Worm (Caenorhabditis elegans) whole organism, L1 larva: Measurements from ENCODE around the gene vha-7.

Experiments used
- ama-1 ChIP-seq: fragments of 150-350 bp; optimal IDR thresholded peaks from 2 replicates; lab custom pipeline; 2014
- lir-3 ChIP-seq: sonication (generic microtip); optimal IDR thresholded peaks from 2 replicates; lab custom pipeline; 2016; ENCODE audit warnings: mild to moderate bottlenecking, missing genetic modification characterization, moderate library complexity, missing compliant biosample characterization; ENCODE audit not compliant: poor library complexity
- nhr-11 ChIP-seq: fragments of 150-350 bp; optimal IDR thresholded peaks from 2 replicates; lab custom pipeline; 2014; ENCODE audit warnings: missing biosample characterization, missing genetic modification characterization
- nhr-237 ChIP-seq: fragments of 150-350 bp; optimal IDR thresholded peaks from 2 replicates; lab custom pipeline; 2014; ENCODE audit warnings: missing biosample characterization, missing genetic modification characterization
- skn-1 ChIP-seq: fragments of 150-350 bp; optimal IDR thresholded peaks from 2 replicates; lab custom pipeline; 2014; ENCODE audit warnings: missing biosample characterization, missing genetic modification characterization
- snpc-4 ChIP-seq: fragments of 150-350 bp; optimal IDR thresholded peaks from 2 replicates; lab custom pipeline; 2014; ENCODE audit warnings: missing biosample characterization, missing genetic modification characterization
- sup-37 ChIP-seq: fragments of 200-800 bp; sonication (Bioruptor generic); optimal IDR thresholded peaks from 2 replicates; lab custom pipeline; 2018; ENCODE audit warnings: mild to moderate bottlenecking, missing genetic modification characterization, missing compliant biosample characterization
- unc-30 ChIP-seq: sonication (generic microtip); optimal IDR thresholded peaks from 2 replicates; lab custom pipeline; 2017; ENCODE audit warnings: missing biosample characterization, missing genetic modification characterization
- vab-15 ChIP-seq: sonication (generic microtip); optimal IDR thresholded peaks from 2 replicates; lab custom pipeline; 2017; ENCODE audit warnings: missing genotype, mild to moderate bottlenecking, missing genetic modification characterization, missing compliant biosample characterization
- zag-1 ChIP-seq: fragments of 150-350 bp; optimal IDR thresholded peaks from 2 replicates; lab custom pipeline; 2014; ENCODE audit warnings: missing biosample characterization, missing genetic modification characterization
- ztf-11 ChIP-seq, 2 experiments: sonication (generic microtip); optimal IDR thresholded peaks; 2 replicates each; lab custom pipeline; 2016 to 2017; ENCODE audit warnings: missing genetic modification characterization in 2 of 2, missing biosample characterization in 1 of 2, missing compliant biosample characterization in 1 of 2

ce11 chrIV:12688370-12688769 is 48.1 kb downstream of the vha-7 start, which contains the start of gene T23B5.3:
- TF ChIP-seq nhr-11 (tag; lab: Kevin White, UChicago) (no peak), zag-1 (no peak), vab-15 (tag; lab: Kevin White, UChicago) (no peak), ztf-11 (tag; optimal IDR thresholded peaks at IDR 0.05; lab: Kevin White, UChicago) (no peak), nhr-237 (tag; lab: Kevin White, UChicago) (no peak), unc-30 (tag; lab: Kevin White, UChicago) (no peak), snpc-4 (no peak), lir-3 (no peak), ama-1 (no peak), sup-37 (GFP tag; lab: Kevin White, UChicago) (no peak), skn-1 (no peak)
